Worm (Caenorhabditis elegans): ENCODE results near the gene F54D12.2.

Gene F54D12.2

DNA sequence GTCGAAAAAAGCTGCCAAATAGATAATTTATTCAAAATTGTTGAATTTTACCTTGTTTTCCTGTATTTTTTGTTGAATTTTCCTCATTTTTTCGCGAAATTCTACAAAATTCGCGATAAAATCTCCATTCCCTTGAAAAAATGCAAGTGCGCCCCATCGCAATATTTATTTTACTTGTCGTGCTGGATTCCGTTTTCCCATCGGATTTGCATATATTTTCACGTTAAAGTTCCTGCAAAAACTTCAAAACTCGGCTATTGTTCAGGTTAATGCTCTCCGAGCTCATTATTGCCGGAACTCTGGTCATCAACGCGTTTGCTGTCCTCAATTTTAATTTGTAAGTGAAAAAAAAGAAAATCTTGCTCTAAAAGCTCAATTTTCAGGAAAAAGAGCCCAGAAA is 4.6 kb downstream of the F54D12.2 start, which contains the start of the genes Y51H7C.41 and cogc-4 (continued):
- TF ChIP-seq F52B5.7 (tag; optimal IDR thresholded peaks at IDR 0.05) (no peak), Y53G8AR.9 (GFP tag; conservative IDR thresholded peaks at IDR 0.05) (no peak), sptf-2 (GFP tag; optimal IDR thresholded peaks at IDR 0.05) (no peak), mcd-1 (GFP tag; IDR thresholded peaks at IDR 0.05) (peak; percentile 28; the same call in 1 of the 2 replicates), F23B12.7 (tag; optimal IDR thresholded peaks at IDR 0.05; ENCODE audit: insufficient read depth) (no peak), hlh-12 (tag; optimal IDR thresholded peaks at IDR 0.05) (no peak), F57C9.4 (tag; optimal IDR thresholded peaks at IDR 0.05) (no peak), madf-3 (GFP tag; IDR thresholded peaks at IDR 0.05) (0 out of 2 replicates have a peak, but pooled peaks have one; percentile 49), B0019.2 (GFP tag; conservative IDR thresholded peaks at IDR 0.05) (no peak), egl-18 (GFP tag; IDR thresholded peaks at IDR 0.05) (no peak), lsy-27 (tag; optimal IDR thresholded peaks at IDR 0.05; ENCODE audit: borderline replicate concordance, insufficient read depth) (no peak), cebp-2 (GFP tag; IDR thresholded peaks at IDR 0.05) (0 out of 2 replicates have a peak, but pooled peaks have one; percentile 21), repo-1 (tag; optimal IDR thresholded peaks at IDR 0.05) (peak; percentile 30), zfh-2 (GFP tag; conservative IDR thresholded peaks at IDR 0.05) (no peak), F39B2.1 (GFP tag; IDR thresholded peaks at IDR 0.05) (no peak), ceh-27 (GFP tag; optimal IDR thresholded peaks at IDR 0.05) (no peak), ekl-4 (GFP tag; IDR thresholded peaks at IDR 0.05) (0 out of 2 replicates have a peak, but pooled peaks have one; percentile 19), ceh-79 (tag; optimal IDR thresholded peaks at IDR 0.05) (no peak)

- TF ChIP-seq sea-2 (GFP tag; IDR thresholded peaks at IDR 0.05) (no peak), F22D6.2 (tag; optimal IDR thresholded peaks at IDR 0.05) (no peak), nhr-179 (tag; optimal IDR thresholded peaks at IDR 0.05) (no peak), lin-40 (tag; optimal IDR thresholded peaks at IDR 0.05) (no peak), K12H6.12 (tag; optimal IDR thresholded peaks at IDR 0.05) (no peak), lin-26 (GFP tag; IDR thresholded peaks at IDR 0.05) (no peak), Y79H2A.3 (GFP tag; conservative IDR thresholded peaks at IDR 0.05) (no peak), aptf-3 (GFP tag; IDR thresholded peaks at IDR 0.05) (no peak), Y53G8AR.9 (GFP tag; conservative IDR thresholded peaks at IDR 0.05) (no peak), repo-1 (tag; optimal IDR thresholded peaks at IDR 0.05) (no peak)
Measured at ce11 chrII:1411372-1411771, 12.9 kb downstream of the F54D12.2 start, which contains the start of gene Y51H7C.9. Gene Y51H7C.9 (minus strand): TSS chrII:1411472.

DNA sequence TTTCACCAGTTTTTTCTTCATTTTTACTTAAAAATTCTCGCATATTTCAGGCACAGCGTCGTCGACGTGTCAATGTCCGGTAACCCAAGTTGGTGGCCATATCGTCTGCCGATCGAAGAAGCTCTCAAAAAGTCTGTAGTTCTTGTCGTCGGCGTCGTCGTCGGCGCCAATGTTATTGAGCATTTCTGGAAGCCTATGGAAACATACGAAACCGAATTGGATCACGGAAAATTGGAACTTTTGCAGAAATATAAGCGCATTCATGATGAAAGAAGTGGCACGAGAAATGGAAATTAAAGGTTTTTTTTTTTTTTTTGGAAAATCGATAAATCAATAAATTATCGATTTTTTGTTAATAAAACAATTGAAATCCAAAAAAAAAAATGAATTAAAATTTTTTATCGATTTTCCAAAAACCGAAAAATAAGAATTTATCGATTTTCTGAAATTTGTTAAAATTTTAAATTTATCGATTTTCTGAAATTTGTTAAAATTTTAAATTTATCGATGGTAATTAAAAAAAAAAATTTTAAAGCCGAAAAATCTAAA is 13.9 kb downstream of the F54D12.2 start, which contains the start of gene alkb-1:
alkb-1 (plus strand) TSS at position 51 of the 549 bp plus-strand sequence.
- no peak for TF ChIP-seq rec-8 (tag; optimal IDR thresholded peaks at IDR 0.05)
- TF ChIP-seq F57C9.4 (tag; optimal IDR thresholded peaks at IDR 0.05), result no peak
- TF ChIP-seq dox-1 (GFP tag; IDR thresholded peaks at IDR 0.05), result no peak
- no peak for TF ChIP-seq athp-1 (tag; optimal IDR thresholded peaks at IDR 0.05)
- TF ChIP-seq hlh-12 (tag; optimal IDR thresholded peaks at IDR 0.05), result no peak
- no peak for TF ChIP-seq pha-4 (tag; optimal IDR thresholded peaks at IDR 0.05)
- TF ChIP-seq Y56A3A.18 (GFP tag; IDR thresholded peaks at IDR 0.05), result no peak
- no peak for TF ChIP-seq sdz-38 (tag; optimal IDR thresholded peaks at IDR 0.05)
- no peak for TF ChIP-seq snpc-3.4 (tag; optimal IDR thresholded peaks at IDR 0.05)
- TF ChIP-seq egl-18 (GFP tag; IDR thresholded peaks at IDR 0.05), result no peak
- TF ChIP-seq madf-6 (GFP tag; IDR thresholded peaks at IDR 0.05), result no peak

ce11 chrII:1419994-1420393 is 21.5 kb downstream of the F54D12.2 start:
- no peak for TF ChIP-seq die-1 (tag; optimal IDR thresholded peaks at IDR 0.05)
- no peak for TF ChIP-seq ceh-79 (tag; optimal IDR thresholded peaks at IDR 0.05)
- no peak for TF ChIP-seq unc-130 (GFP tag; optimal IDR thresholded peaks at IDR 0.05)
- TF ChIP-seq pha-4 (tag; optimal IDR thresholded peaks at IDR 0.05), result no peak
- TF ChIP-seq nhr-80 (tag; optimal IDR thresholded peaks at IDR 0.05), result no peak
- TF ChIP-seq F55B11.4 (tag; optimal IDR thresholded peaks at IDR 0.05; ENCODE audit: borderline replicate concordance, insufficient read depth), result no peak
- TF ChIP-seq F57A8.1 (GFP tag; optimal IDR thresholded peaks at IDR 0.05), result no peak
- no peak for TF ChIP-seq hlh-12 (tag; optimal IDR thresholded peaks at IDR 0.05)
- TF ChIP-seq akir-1 (GFP tag; optimal IDR thresholded peaks at IDR 0.05), result no peak
- no peak for TF ChIP-seq ztf-3 (GFP tag; optimal IDR thresholded peaks at IDR 0.05)
- no peak for TF ChIP-seq ceh-91 (GFP tag; IDR thresholded peaks at IDR 0.05)
- TF ChIP-seq snpc-1.1 (tag; optimal IDR thresholded peaks at IDR 0.05; ENCODE audit: insufficient read depth), result no peak
- TF ChIP-seq lsl-1 (GFP tag; optimal IDR thresholded peaks at IDR 0.05), result no peak
- no peak for TF ChIP-seq sdz-38 (tag; optimal IDR thresholded peaks at IDR 0.05)
